Worm (Caenorhabditis elegans): ENCODE measurements around the gene pas-6.

DNA sequence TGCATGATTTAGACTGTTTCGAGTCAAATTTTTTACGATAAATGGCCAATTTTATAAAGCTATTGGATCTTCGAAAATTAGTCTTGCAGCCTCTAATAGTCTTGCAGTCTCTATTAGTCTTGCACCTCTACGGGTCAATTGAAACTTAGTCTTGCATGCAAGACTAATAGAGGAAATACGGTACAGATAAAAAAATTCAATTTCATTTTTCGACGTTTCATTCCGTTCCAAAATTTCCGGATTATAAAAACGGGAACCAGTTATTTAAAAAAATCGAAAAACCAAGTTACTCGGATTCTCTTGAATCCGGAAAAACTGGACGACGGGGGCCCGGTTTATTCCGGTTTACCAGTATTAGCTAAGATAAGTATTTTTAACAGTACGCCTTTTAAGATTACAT, 37.2 kb upstream of the pas-6 start, which contains the start of gene M03E7.1:
- TF ChIP-seq tbx-2 (tag; optimal IDR thresholded peaks at IDR 0.05) (no peak), elt-2 (tag; optimal IDR thresholded peaks at IDR 0.05) (no peak), ceh-48 (tag; optimal IDR thresholded peaks at IDR 0.05) (no peak), pha-4 (tag; optimal IDR thresholded peaks at IDR 0.05) (no peak), syd-9 (tag; optimal IDR thresholded peaks at IDR 0.05) (no peak), ceh-18 (tag; optimal IDR thresholded peaks at IDR 0.05) (no peak), ama-1 (optimal IDR thresholded peaks at IDR 0.05) (no peak), lim-6 (tag; optimal IDR thresholded peaks at IDR 0.05) (no peak), ceh-9 (tag; optimal IDR thresholded peaks at IDR 0.05) (no peak), madf-2 (tag; optimal IDR thresholded peaks at IDR 0.05) (no peak), nhr-11 (tag; optimal IDR thresholded peaks at IDR 0.05) (no peak), nfya-1 (tag; optimal IDR thresholded peaks at IDR 0.05) (no peak), npax-4 (tag; optimal IDR thresholded peaks at IDR 0.05) (no peak), fkh-6 (tag; optimal IDR thresholded peaks at IDR 0.05) (no peak)
